Worm (Caenorhabditis elegans) whole organism, mixed stage, embryonic: ENCODE results near the gene cnnm-3.

Source experiments
- lsy-2 ChIP-seq: fragments of 150-350 bp; optimal IDR thresholded peaks from 2 replicates; lab custom pipeline; 2014; ENCODE audit warnings: missing biosample characterization, missing genetic modification characterization
- nhr-12 ChIP-seq: fragments of 150-350 bp; optimal IDR thresholded peaks from 2 replicates; lab custom pipeline; 2014; ENCODE audit warnings: missing biosample characterization, missing genetic modification characterization
- nhr-237 ChIP-seq: fragments of 150-350 bp; optimal IDR thresholded peaks from 2 replicates; lab custom pipeline; 2014; ENCODE audit warnings: missing biosample characterization, missing genetic modification characterization
- nhr-28 ChIP-seq: fragments of 150-350 bp; optimal IDR thresholded peaks from 2 replicates; lab custom pipeline; 2014; ENCODE audit warnings: missing biosample characterization, missing genetic modification characterization
- unc-39 ChIP-seq: fragments of 150-350 bp; optimal IDR thresholded peaks from 2 replicates; lab custom pipeline; 2014; ENCODE audit warnings: missing biosample characterization, missing genetic modification characterization
- ztf-11 ChIP-seq: fragments of 150-350 bp; optimal IDR thresholded peaks from 2 replicates; lab custom pipeline; 2014; ENCODE audit warnings: missing biosample characterization, missing genetic modification characterization

ce11 chrX:3045466-3045865 lies at the start of gene cnnm-3:
- TF ChIP-seq nhr-12 (no peak), lsy-2 (tag; lab: Kevin White, UChicago) (no peak), ztf-11 (tag; lab: Kevin White, UChicago) (no peak), nhr-237 (tag; lab: Kevin White, UChicago) (no peak), unc-39 (tag; lab: Kevin White, UChicago) (no peak), nhr-28 (tag; lab: Kevin White, UChicago) (no peak)
